Worm (Caenorhabditis elegans): ENCODE measurements around the gene F54D10.9.

DNA sequence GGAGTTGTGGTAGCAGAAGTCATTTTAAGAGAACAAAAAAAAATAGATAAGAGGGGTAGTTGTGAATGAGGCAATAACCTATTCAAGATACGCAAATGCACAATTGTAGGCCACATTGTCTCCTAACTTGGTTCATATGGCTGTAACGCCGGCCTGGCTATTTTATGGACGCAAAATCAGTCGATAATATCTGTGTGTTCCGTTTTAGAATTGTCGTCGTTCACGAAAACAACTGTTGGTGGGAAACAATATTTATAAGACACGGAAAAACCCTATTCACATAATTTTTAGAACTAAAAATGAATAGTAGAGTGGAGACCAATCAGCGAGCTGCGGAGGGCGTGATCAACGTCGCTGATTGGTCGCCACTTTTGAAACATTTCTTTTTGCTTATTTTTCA lies 45.6 kb upstream of the F54D10.9 start, which contains the start of gene sdz-7:
- TF ChIP-seq lim-7 (GFP tag; IDR thresholded peaks at IDR 0.05): no peak
- TF ChIP-seq duxl-1 (tag; optimal IDR thresholded peaks at IDR 0.05; ENCODE audit: poor library complexity): no peak
- no peak for TF ChIP-seq mdl-1 (tag; optimal IDR thresholded peaks at IDR 0.05)
- no peak for TF ChIP-seq pqm-1 (tag; optimal IDR thresholded peaks at IDR 0.05)
- TF ChIP-seq skn-1 (tag; optimal IDR thresholded peaks at IDR 0.05): no peak
- TF ChIP-seq zag-1 (tag; optimal IDR thresholded peaks at IDR 0.05): no peak
- no peak for TF ChIP-seq unc-39 (tag; optimal IDR thresholded peaks at IDR 0.05)
- no peak for TF ChIP-seq mdt-29 (GFP tag; IDR thresholded peaks at IDR 0.05)
- no peak for TF ChIP-seq lin-15B (tag; optimal IDR thresholded peaks at IDR 0.05)
- no peak for TF ChIP-seq ztf-11 (tag; optimal IDR thresholded peaks at IDR 0.05)
- no peak for TF ChIP-seq nhr-76 (tag; optimal IDR thresholded peaks at IDR 0.05)
- TF ChIP-seq sdz-12 (GFP tag; optimal IDR thresholded peaks at IDR 0.05): no peak

Data from whole organism, L4 larva.